Fruit fly (Drosophila melanogaster) whole organism, embryonic: ENCODE results near the gene Dpp10.

Experiments
- BEAF-32 ChIP-seq: fragments of 200-800 bp; sonication (Bioruptor generic); optimal IDR thresholded peaks from 3 replicates; lab custom pipeline; 2017; ENCODE audit warnings: missing biosample characterization, missing genetic modification characterization, mild to moderate bottlenecking, moderate library complexity, missing genetic modification reagents
- CG12071 ChIP-seq: fragments of 200-800 bp; sonication (Bioruptor generic); optimal IDR thresholded peaks from 3 replicates; lab custom pipeline; 2018; ENCODE audit warnings: missing biosample characterization, mild to moderate bottlenecking, missing genetic modification characterization
- Hmr ChIP-seq: fragments of 200-800 bp; sonication (Bioruptor generic); optimal IDR thresholded peaks from 3 replicates; lab custom pipeline; 2017; ENCODE audit warnings: mild to moderate bottlenecking, missing biosample characterization, missing genetic modification reagents, missing genetic modification characterization
- lov ChIP-seq, 2 experiments: fragments of 200-800 bp in 1 of 2; fragments of >200 bp in 1 of 2; sonication (Bioruptor generic) in 1 of 2; IDR thresholded peaks in 1 of 2; optimal IDR thresholded peaks in 1 of 2; 2 replicates in 1 of 2; 3 replicates in 1 of 2; pipeline versions ENCODE4 v1.3.6 to Lab custom; 2017 to 2022; ENCODE audit warnings: missing biosample characterization in 1 of 2, missing genetic modification characterization in 1 of 2

DNA sequence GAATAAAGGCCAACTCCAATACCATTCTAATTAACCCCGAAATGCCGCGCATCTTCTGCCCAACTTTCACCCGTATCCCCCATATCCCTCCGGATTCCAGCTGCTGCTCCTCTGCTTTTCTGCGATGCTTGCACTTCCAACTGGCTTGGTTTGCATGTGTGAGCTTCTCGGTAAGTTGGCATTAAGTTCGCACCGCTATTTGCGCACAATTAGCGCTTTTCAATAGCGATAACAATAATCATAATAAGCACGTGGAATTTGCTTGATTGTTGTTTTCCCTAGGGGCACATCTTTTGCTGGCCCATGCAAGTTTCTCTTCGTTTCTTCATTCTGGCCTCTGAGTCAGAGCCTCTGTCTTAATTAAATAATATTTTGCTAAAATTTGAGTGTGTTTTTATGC is 21.2 kb upstream of the Dpp10 start:
- TF ChIP-seq Hmr (GFP tag; lab: Kevin White, UChicago), result no peak
- TF ChIP-seq CG12071 (GFP tag; lab: Kevin White, UChicago), result no peak
- TF ChIP-seq lov (optimal IDR thresholded peaks at IDR 0.05; lab: Kevin White, UChicago), result no peak
- no peak for TF ChIP-seq lov (GFP tag; IDR thresholded peaks at IDR 0.05; lab: Robert Waterston, UW)
- TF ChIP-seq BEAF-32 (GFP tag; lab: Kevin White, UChicago), result no peak
